Worm (Caenorhabditis elegans) whole organism, L4/young adult: ENCODE measurements around the gene T06A10.106.
"Not testable (repeated sequence)": the region's sequence is repeated elsewhere in the genome, so short reads cannot be mapped to it uniquely, and the experiment has no call there.

Source experiments
- W03F9.2 ChIP-seq: fragments of 150-350 bp; optimal IDR thresholded peaks from 2 replicates; lab custom pipeline; 2014; ENCODE audit warnings: missing biosample characterization, missing genetic modification characterization
- him-1 ChIP-seq: sonication (generic microtip); optimal IDR thresholded peaks from 2 replicates; lab custom pipeline; 2016; ENCODE audit warnings: missing genotype, missing genetic modification reagents, missing genetic modification characterization, missing compliant biosample characterization

- not testable (repeated sequence) for TF ChIP-seq him-1; W03F9.2 (tag; lab: Kevin White, UChicago)
Measured at ce11 chrIV:16842873-16843272, 25.9 kb downstream of the T06A10.106 start, which contains the start of gene Y116A8A.150.
